Worm (Caenorhabditis elegans): Measurements from ENCODE around the gene C05D12.4.

ce11 chrII:11398787-11399186, 32.9 kb upstream of the C05D12.4 start:
- TF ChIP-seq F49E8.2 (tag; optimal IDR thresholded peaks at IDR 0.05; ENCODE audit: insufficient read depth) (no peak), mxl-1 (tag; optimal IDR thresholded peaks at IDR 0.05) (no peak), snpc-4 (GFP tag; optimal IDR thresholded peaks at IDR 0.05) (no peak), snpc-4 (tag; optimal IDR thresholded peaks at IDR 0.05) (no peak), B0336.3 (GFP tag; IDR thresholded peaks at IDR 0.05) (no peak), ztf-25 (GFP tag; IDR thresholded peaks at IDR 0.05) (no peak), nhr-27 (tag; optimal IDR thresholded peaks at IDR 0.05) (no peak), lin-35 (GFP tag; optimal IDR thresholded peaks at IDR 0.05) (no peak), nhr-80 (tag; optimal IDR thresholded peaks at IDR 0.05) (no peak), sea-2 (GFP tag; IDR thresholded peaks at IDR 0.05) (no peak), ama-1 (optimal IDR thresholded peaks at IDR 0.05) (no peak), ama-1 (GFP tag; optimal IDR thresholded peaks at IDR 0.05) (no peak), zfh-2 (GFP tag; conservative IDR thresholded peaks at IDR 0.05) (peak; percentile 60), nfya-1 (tag; optimal IDR thresholded peaks at IDR 0.05; ENCODE audit: borderline replicate concordance, insufficient read depth) (no peak)

Measured in whole organism, young adult.